Fruit fly (Drosophila melanogaster) whole organism, embryonic: ENCODE measurements around the gene mRpL20.

Experiments used
- Bdp1 ChIP-seq: fragments of 200-800 bp; sonication (Bioruptor generic); optimal IDR thresholded peaks from 3 replicates; lab custom pipeline; 2016; ENCODE audit warnings: missing biosample characterization, missing genetic modification characterization
- CG14667 ChIP-seq: fragments of 200-800 bp; sonication (Bioruptor generic); IDR thresholded peaks from 2 replicates; pipeline ENCODE4 v1.3.6; 2022; ENCODE audit warnings: missing biosample characterization, missing genetic modification characterization
- CG18476 ChIP-seq: fragments of 200-800 bp; sonication (Bioruptor generic); optimal IDR thresholded peaks from 2 replicates; lab custom pipeline; 2016; ENCODE audit warnings: missing biosample characterization, mild to moderate bottlenecking, missing genetic modification characterization
- CoRest ChIP-seq: fragments of 200-800 bp; sonication (Bioruptor generic); optimal IDR thresholded peaks from 3 replicates; lab custom pipeline; 2018; ENCODE audit warnings: missing biosample characterization, mild to moderate bottlenecking, missing genetic modification characterization, moderate library complexity
- ara ChIP-seq: fragments of 200-800 bp; sonication (Bioruptor generic); IDR thresholded peaks from 2 replicates; pipeline ENCODE4 v1.3.6; 2022; ENCODE audit warnings: missing biosample characterization, missing genetic modification characterization
- az2 ChIP-seq: fragments of 200-800 bp; sonication (Bioruptor generic); optimal IDR thresholded peaks from 3 replicates; lab custom pipeline; 2016; ENCODE audit warnings: missing biosample characterization, missing genetic modification characterization
- ftz-f1 ChIP-seq: fragments of 200-800 bp; sonication (Bioruptor generic); optimal IDR thresholded peaks from 2 replicates; lab custom pipeline; 2016; ENCODE audit warnings: missing biosample characterization, missing genetic modification characterization
- gcm ChIP-seq: fragments of 200-800 bp; sonication (Bioruptor generic); optimal IDR thresholded peaks from 2 replicates; lab custom pipeline; 2019; ENCODE audit warnings: missing biosample characterization, mild to moderate bottlenecking, missing genetic modification characterization, moderate library complexity
- nom ChIP-seq: fragments of 200-800 bp; sonication (Bioruptor generic); optimal IDR thresholded peaks from 2 replicates; lab custom pipeline; 2017; ENCODE audit warnings: missing biosample characterization, missing genetic modification characterization, mild to moderate bottlenecking, moderate library complexity, missing genetic modification reagents
- tgo ChIP-seq: fragments of 200-800 bp; sonication (Bioruptor generic); IDR thresholded peaks from 3 replicates; pipeline ENCODE4 v1.3.6; 2022; ENCODE audit warnings: missing biosample characterization, missing genetic modification characterization

dm6 chr3L:13032915-13033282 is 15.2 kb upstream of the mRpL20 start:
- TF ChIP-seq gcm (GFP tag; lab: Kevin White, UChicago) (no peak), tgo (GFP tag; lab: Robert Waterston, UW) (no peak), ara (GFP tag; lab: Robert Waterston, UW) (no peak), nom (GFP tag; lab: Kevin White, UChicago) (no peak), CG14667 (GFP tag; lab: Robert Waterston, UW) (no peak), CG18476 (GFP tag; lab: Kevin White, UChicago) (no peak), az2 (no peak), CoRest (tag; lab: Kevin White, UChicago) (no peak), ftz-f1 (no peak), Bdp1 (GFP tag; lab: Kevin White, UChicago) (no peak)
